Worm (Caenorhabditis elegans): ENCODE data around the gene dpr-1.

dpr-1 gene

DNA sequence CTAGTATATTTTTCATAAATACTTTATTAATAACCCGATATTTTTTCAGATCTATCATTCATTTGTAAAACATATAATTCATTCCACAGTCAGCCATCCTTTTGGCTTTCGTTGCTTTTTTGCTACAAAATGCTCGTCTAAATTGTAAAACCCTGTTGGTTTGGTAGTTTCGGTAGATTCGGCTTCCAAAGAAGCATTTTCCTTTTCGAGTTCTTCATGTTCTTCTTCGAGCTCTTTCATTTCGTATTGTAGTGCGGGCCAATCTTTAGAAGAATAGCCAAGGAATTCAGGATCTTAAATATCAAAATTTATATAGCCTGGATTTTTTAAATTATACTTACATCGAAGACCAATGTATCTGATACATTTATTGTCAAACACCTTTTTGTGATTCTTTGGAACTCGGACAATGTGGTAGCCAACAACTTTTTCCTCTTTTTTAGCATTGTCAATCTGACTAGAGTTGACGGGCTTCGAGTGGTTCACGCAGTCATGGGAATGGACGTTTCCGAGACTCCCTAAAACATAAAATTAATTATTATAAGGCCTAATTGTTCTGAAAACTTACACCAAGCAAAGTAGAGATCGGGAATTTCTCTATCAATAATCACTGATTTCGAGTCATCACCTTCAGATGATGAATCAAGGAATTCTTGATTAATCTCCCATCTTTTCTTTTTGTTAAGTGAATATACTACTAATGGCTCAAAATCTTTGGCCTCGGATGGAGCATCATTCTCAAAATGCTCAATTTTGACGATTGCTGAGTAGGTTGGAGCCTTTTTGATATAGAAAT is 33.7 kb downstream of the dpr-1 start (continued):
- TF ChIP-seq nfyb-1 (GFP tag; IDR thresholded peaks at IDR 0.05) (peak; percentile 64), hmg-1.2 (GFP tag; IDR thresholded peaks at IDR 0.05) (no peak), madf-6 (GFP tag; IDR thresholded peaks at IDR 0.05) (no peak), F52B5.7 (tag; optimal IDR thresholded peaks at IDR 0.05) (no peak), nfya-1 (tag; optimal IDR thresholded peaks at IDR 0.05; ENCODE audit: borderline replicate concordance, insufficient read depth) (no peak), ceh-40 (GFP tag; IDR thresholded peaks at IDR 0.05) (no peak), B0261.1 (tag; optimal IDR thresholded peaks at IDR 0.05) (no peak), madf-3 (GFP tag; IDR thresholded peaks at IDR 0.05) (0 out of 2 replicates have a peak, but pooled peaks have one; percentile 27), aptf-2 (GFP tag; conservative IDR thresholded peaks at IDR 0.05) (0 out of 2 replicates have a peak, but pooled peaks have one; percentile 5), hlh-12 (tag; optimal IDR thresholded peaks at IDR 0.05) (no peak), Y95B8A.8 (GFP tag; IDR thresholded peaks at IDR 0.05) (peak; percentile 71; the same call in 1 of the 2 replicates), hlh-26 (GFP tag; conservative IDR thresholded peaks at IDR 0.05) (no peak), C06A6.2 (GFP tag; conservative IDR thresholded peaks at IDR 0.05) (no peak), dpff-1 (tag; optimal IDR thresholded peaks at IDR 0.05) (no peak), nhr-90 (tag; optimal IDR thresholded peaks at IDR 0.05) (no peak), F23B12.7 (tag; optimal IDR thresholded peaks at IDR 0.05; ENCODE audit: insufficient read depth) (no peak), dpl-1 (GFP tag; optimal IDR thresholded peaks at IDR 0.05) (no peak), B0336.3 (GFP tag; IDR thresholded peaks at IDR 0.05) (peak; percentile 15), lin-35 (GFP tag; optimal IDR thresholded peaks at IDR 0.05) (peak in 1 of 3 experiments; percentile 39), F49E8.2 (tag; optimal IDR thresholded peaks at IDR 0.05; ENCODE audit: insufficient read depth) (no peak)

DNA sequence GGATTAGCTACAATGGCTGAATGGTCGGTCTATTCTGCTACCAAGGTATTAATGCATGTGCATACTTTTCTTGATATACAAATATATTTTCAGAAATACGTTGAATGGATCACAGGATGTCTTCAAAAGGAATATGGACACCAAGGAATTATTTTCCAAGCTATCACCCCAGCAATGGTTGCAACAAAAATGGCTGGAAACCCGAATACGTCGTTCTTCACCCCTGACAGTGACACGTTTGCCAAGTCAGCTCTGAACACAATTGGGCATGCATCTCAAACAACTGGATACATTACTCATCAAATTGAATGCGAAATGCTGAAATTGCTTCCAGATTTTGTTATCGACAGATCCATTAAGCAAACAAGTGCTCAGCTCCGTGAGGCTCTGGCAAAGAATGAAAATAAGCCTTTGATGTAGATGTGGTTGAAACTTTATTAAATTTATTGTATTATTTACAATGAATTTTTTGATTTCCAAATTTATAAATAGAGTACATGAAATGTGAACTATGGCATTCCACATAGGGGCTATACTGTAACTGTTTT is 34.4 kb downstream of the dpr-1 start:
- no peak for TF ChIP-seq tbx-9 (tag; optimal IDR thresholded peaks at IDR 0.05; ENCODE audit: borderline replicate concordance)
- peak; percentile 22; the same call in 1 of the 2 replicates for TF ChIP-seq sea-2 (GFP tag; IDR thresholded peaks at IDR 0.05)
- TF ChIP-seq nhr-80 (tag; optimal IDR thresholded peaks at IDR 0.05): peak; percentile 47
- TF ChIP-seq hmg-20 (GFP tag; IDR thresholded peaks at IDR 0.05): peak; percentile 62; the same call in 1 of the 2 replicates
- no peak for TF ChIP-seq akir-1 (GFP tag; optimal IDR thresholded peaks at IDR 0.05)
- no peak; the same call in 1 of the 2 replicates for TF ChIP-seq madf-6 (GFP tag; IDR thresholded peaks at IDR 0.05)
- TF ChIP-seq C06A6.2 (GFP tag; conservative IDR thresholded peaks at IDR 0.05): peak; percentile 74
- peak; percentile 73 for TF ChIP-seq lir-1 (GFP tag; conservative IDR thresholded peaks at IDR 0.05)
- TF ChIP-seq madf-3 (GFP tag; IDR thresholded peaks at IDR 0.05): peak; percentile 69
- no peak for TF ChIP-seq dpl-1 (GFP tag; optimal IDR thresholded peaks at IDR 0.05)
- TF ChIP-seq unc-62 (GFP tag; optimal IDR thresholded peaks at IDR 0.05): no peak
- no peak; the same call in 1 of the 2 replicates for TF ChIP-seq D2030.7 (GFP tag; IDR thresholded peaks at IDR 0.05)
- TF ChIP-seq let-526 (GFP tag; IDR thresholded peaks at IDR 0.05): peak; percentile 84
- TF ChIP-seq F49E8.2 (tag; optimal IDR thresholded peaks at IDR 0.05; ENCODE audit: insufficient read depth): no peak
- TF ChIP-seq F37B4.10 (GFP tag; IDR thresholded peaks at IDR 0.05): peak; percentile 93; the same call in 1 of the 2 replicates
- peak; percentile 4 to 34 for TF ChIP-seq let-607 (tag; optimal IDR thresholded peaks at IDR 0.05)
- no peak for TF ChIP-seq him-1 (tag; optimal IDR thresholded peaks at IDR 0.05)
- TF ChIP-seq mcd-1 (GFP tag; IDR thresholded peaks at IDR 0.05): peak; percentile 70
- peak; percentile 91 for TF ChIP-seq tlf-1 (GFP tag; optimal IDR thresholded peaks at IDR 0.05)
- peak; percentile 86 for TF ChIP-seq ztf-26 (tag; optimal IDR thresholded peaks at IDR 0.05)
- TF ChIP-seq F57A8.1 (GFP tag; optimal IDR thresholded peaks at IDR 0.05): no peak
- TF ChIP-seq ztf-18 (tag; optimal IDR thresholded peaks at IDR 0.05): no peak
- no peak for TF ChIP-seq rpc-1 (optimal IDR thresholded peaks at IDR 0.05)
- no peak for TF ChIP-seq rpc-1 (tag; optimal IDR thresholded peaks at IDR 0.05)
- no peak for TF ChIP-seq zfh-2 (GFP tag; conservative IDR thresholded peaks at IDR 0.05)
- no peak for TF ChIP-seq snpc-4 (GFP tag; optimal IDR thresholded peaks at IDR 0.05)
- peak in 1 of 4 experiments; percentile 34 for TF ChIP-seq snpc-4 (tag; optimal IDR thresholded peaks at IDR 0.05)
- TF ChIP-seq ceh-91 (GFP tag; IDR thresholded peaks at IDR 0.05): no peak
- TF ChIP-seq fkh-3 (tag; optimal IDR thresholded peaks at IDR 0.05): no peak
- TF ChIP-seq snpc-1.3 (tag; optimal IDR thresholded peaks at IDR 0.05; ENCODE audit: insufficient read depth): no peak
